Worm (Caenorhabditis elegans): ENCODE results near the gene C34F6.12.

DNA sequence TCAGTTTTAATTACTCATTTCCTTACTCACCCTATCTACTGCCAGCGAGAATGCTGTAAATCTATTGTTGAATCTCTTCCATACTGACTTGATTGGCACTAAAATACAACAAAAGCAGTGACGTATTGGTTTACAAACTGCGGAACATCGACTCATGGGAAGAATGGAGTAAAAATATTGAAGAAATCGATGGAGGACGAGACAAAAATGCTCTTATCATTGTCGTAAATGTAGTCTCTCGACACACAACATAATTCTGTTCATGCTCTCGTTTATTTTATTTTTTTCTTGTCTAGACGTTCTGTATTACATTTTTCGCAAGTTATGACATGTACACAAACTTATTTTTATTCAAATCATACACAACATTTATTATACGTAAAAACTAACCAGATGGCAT is 22.7 kb downstream of the C34F6.12 start, which contains the start of gene C34F6.11:
- TF ChIP-seq T22C8.4 (GFP tag; IDR thresholded peaks at IDR 0.05) (no peak), med-1 (GFP tag; optimal IDR thresholded peaks at IDR 0.05; ENCODE audit: insufficient read depth) (no peak), ref-1 (GFP tag; conservative IDR thresholded peaks at IDR 0.05) (no peak), flt-1 (GFP tag; IDR thresholded peaks at IDR 0.05) (no peak), klf-2 (GFP tag; conservative IDR thresholded peaks at IDR 0.05) (no peak), cog-1 (tag; optimal IDR thresholded peaks at IDR 0.05) (no peak)

Data from whole organism, midembryonic.